Fruit fly (Drosophila melanogaster): ENCODE measurements around the gene frc.

Gene frc

DNA sequence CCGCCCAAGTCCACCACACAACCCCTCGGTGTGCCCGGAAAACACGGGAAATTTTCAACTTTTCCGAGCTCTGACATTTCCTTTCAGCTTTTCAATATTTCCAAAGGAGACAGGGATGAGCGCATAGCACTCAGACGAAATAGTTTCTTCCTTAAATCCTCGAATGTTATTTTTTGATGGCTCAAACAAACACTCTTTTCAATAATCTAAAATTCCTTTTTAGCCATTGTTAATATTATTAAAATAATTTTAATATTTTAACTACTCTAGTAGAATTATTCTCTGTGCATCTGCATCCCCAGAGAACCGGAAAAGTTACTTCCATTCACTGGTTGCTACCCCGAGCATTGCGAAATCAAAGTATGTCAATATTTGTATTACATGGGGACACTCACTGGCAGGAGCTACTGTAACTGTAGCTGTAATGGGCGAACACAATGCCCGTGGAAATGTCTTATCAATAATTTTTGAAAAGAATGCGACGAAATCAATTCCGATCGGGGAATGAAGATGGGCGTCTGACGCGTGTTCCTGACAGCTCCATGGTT lies 24.8 kb upstream of the frc start (continued):
- TF ChIP-seq CG11456 (GFP tag; IDR thresholded peaks at IDR 0.05), result no peak
- TF ChIP-seq CG13775 (GFP tag; optimal IDR thresholded peaks at IDR 0.05), result no peak
- TF ChIP-seq p53 (GFP tag; optimal IDR thresholded peaks at IDR 0.05), result no peak
- peak; percentile 76 for TF ChIP-seq sens (GFP tag)
- peak; percentile 17 for TF ChIP-seq trem (tag; optimal IDR thresholded peaks at IDR 0.05)
- no peak for TF ChIP-seq ken (GFP tag; IDR thresholded peaks at IDR 0.05)
- no peak for TF ChIP-seq Nf-YC (tag; optimal IDR thresholded peaks at IDR 0.05)
- TF ChIP-seq CG8388 (GFP tag; optimal IDR thresholded peaks at IDR 0.05), result peak; percentile 43
- TF ChIP-seq z (GFP tag; IDR thresholded peaks at IDR 0.05), result no peak
- TF ChIP-seq CG2120 (GFP tag; optimal IDR thresholded peaks at IDR 0.05), result no peak
- no peak for TF ChIP-seq slp2 (GFP tag; optimal IDR thresholded peaks at IDR 0.05)
- TF ChIP-seq CG4617 (GFP tag; optimal IDR thresholded peaks at IDR 0.05; ENCODE audit: borderline replicate concordance), result no peak
- TF ChIP-seq Bgb (GFP tag; IDR thresholded peaks at IDR 0.05; ENCODE audit: partially characterized antibody), result no peak
- TF ChIP-seq Opbp (GFP tag; IDR thresholded peaks at IDR 0.05; ENCODE audit: partially characterized antibody), result no peak
- TF ChIP-seq dati (GFP tag; IDR thresholded peaks at IDR 0.05), result no peak
- TF ChIP-seq luna (GFP tag; optimal IDR thresholded peaks at IDR 0.05), result no peak
- no peak for TF ChIP-seq lilli (GFP tag; optimal IDR thresholded peaks at IDR 0.05)
- no peak for TF ChIP-seq CG16815 (GFP tag; optimal IDR thresholded peaks at IDR 0.05)
- no peak for TF ChIP-seq ab (GFP tag; optimal IDR thresholded peaks at IDR 0.05)
- peak; percentile 54 for TF ChIP-seq CG18599 (GFP tag; optimal IDR thresholded peaks at IDR 0.05)
- TF ChIP-seq CG17359 (tag; optimal IDR thresholded peaks at IDR 0.05), result peak; percentile 30
- no peak for TF ChIP-seq sc (optimal IDR thresholded peaks at IDR 0.05)
- TF ChIP-seq sc (GFP tag; optimal IDR thresholded peaks at IDR 0.05), result no peak
- TF ChIP-seq CG33213 (GFP tag; optimal IDR thresholded peaks at IDR 0.05), result no peak
- 0 out of 2 replicates have a peak, but pooled peaks have one; percentile 28 for TF ChIP-seq sim (GFP tag; IDR thresholded peaks at IDR 0.05)
- TF ChIP-seq Dp (GFP tag; optimal IDR thresholded peaks at IDR 0.05), result no peak
- peak; percentile 25 for TF ChIP-seq Oli (tag; optimal IDR thresholded peaks at IDR 0.05)
- TF ChIP-seq CG7745 (tag; optimal IDR thresholded peaks at IDR 0.05), result no peak
- TF ChIP-seq tap (tag; optimal IDR thresholded peaks at IDR 0.05), result peak; percentile 13
- TF ChIP-seq CG12391 (tag; optimal IDR thresholded peaks at IDR 0.05), result peak; percentile 39
- TF ChIP-seq CG8765 (GFP tag; IDR thresholded peaks at IDR 0.05), result no peak
- TF ChIP-seq Spps (tag; optimal IDR thresholded peaks at IDR 0.05), result no peak
- no peak for TF ChIP-seq chn (GFP tag; optimal IDR thresholded peaks at IDR 0.05)
- no peak for TF ChIP-seq HmgZ (tag; optimal IDR thresholded peaks at IDR 0.05)
- TF ChIP-seq CG4730 (GFP tag; IDR thresholded peaks at IDR 0.05), result no peak
- TF ChIP-seq Optix (GFP tag; IDR thresholded peaks at IDR 0.05), result no peak
- peak; percentile 40 for TF ChIP-seq Ssrp (tag; optimal IDR thresholded peaks at IDR 0.05)
- TF ChIP-seq Sox102F (GFP tag; optimal IDR thresholded peaks at IDR 0.05), result peak; percentile 48
- no peak for TF ChIP-seq CG14667 (GFP tag; IDR thresholded peaks at IDR 0.05)
- TF ChIP-seq Gsc (GFP tag; IDR thresholded peaks at IDR 0.05), result no peak
- TF ChIP-seq CG2202 (tag; optimal IDR thresholded peaks at IDR 0.05), result no peak
- TF ChIP-seq ind (GFP tag; optimal IDR thresholded peaks at IDR 0.05), result no peak
- no peak for TF ChIP-seq CkIIα-i1 (GFP tag; IDR thresholded peaks at IDR 0.05)
- TF ChIP-seq vvl (GFP tag; IDR thresholded peaks at IDR 0.05), result 0 out of 2 replicates have a peak, but pooled peaks have one; percentile 16
- no peak for TF ChIP-seq Pdp1 (GFP tag; optimal IDR thresholded peaks at IDR 0.05)
- TF ChIP-seq CG10431 (GFP tag; optimal IDR thresholded peaks at IDR 0.05), result peak; percentile 67
- no peak for TF ChIP-seq Lhr (GFP tag; optimal IDR thresholded peaks at IDR 0.05)
- no peak for TF ChIP-seq CG4282 (GFP tag; optimal IDR thresholded peaks at IDR 0.05)
- no peak for TF ChIP-seq CG10366 (GFP tag; IDR thresholded peaks at IDR 0.05)
- no peak for TF ChIP-seq E2f1 (GFP tag; IDR thresholded peaks at IDR 0.05)
- no peak for TF ChIP-seq pan (optimal IDR thresholded peaks at IDR 0.05)
- TF ChIP-seq pan (GFP tag; optimal IDR thresholded peaks at IDR 0.05 in 1 of 2, IDR thresholded peaks at IDR 0.05 in 1 of 2), result peak in 1 of 2 experiments; percentile 26
